Fruit fly (Drosophila melanogaster) whole organism, embryonic: ENCODE results near the gene a10.
A peak's percentile ranks its signal among the peaks of the same experiment; 100 is the strongest.

ENCODE experiments used
- ATbp ChIP-seq: fragments of 200-800 bp; sonication (Bioruptor generic); optimal IDR thresholded peaks from 2 replicates; lab custom pipeline; 2017; ENCODE audit warnings: missing biosample characterization, mild to moderate bottlenecking, missing genetic modification characterization, missing genetic modification reagents
- Aef1 ChIP-seq: fragments of 200-800 bp; sonication (Bioruptor generic); IDR thresholded peaks from 3 replicates; pipeline ENCODE4 v1.3.6; 2022; ENCODE audit warnings: missing biosample characterization, missing genetic modification characterization
- Atf6 ChIP-seq: fragments of 200-800 bp; sonication (Bioruptor generic); IDR thresholded peaks from 2 replicates; pipeline ENCODE4 v1.3.6; 2022; ENCODE audit warnings: missing biosample characterization, missing genetic modification characterization
- B-H1 ChIP-seq: fragments of 200-800 bp; sonication (Bioruptor generic); IDR thresholded peaks from 3 replicates; pipeline ENCODE4 v1.3.6; 2022; ENCODE audit warnings: missing biosample characterization, missing genetic modification characterization
- CG1024 ChIP-seq: fragments of 200-800 bp; sonication (Bioruptor generic); IDR thresholded peaks from 2 replicates; pipeline ENCODE4 v1.3.6; 2022; ENCODE audit warnings: missing biosample characterization, missing genetic modification characterization
- CG11085 ChIP-seq: fragments of 200-800 bp; sonication (Bioruptor generic); IDR thresholded peaks from 2 replicates; pipeline ENCODE4 v1.3.6; 2022; ENCODE audit warnings: missing biosample characterization, missing genetic modification characterization
- CG11696 ChIP-seq: fragments of 200-800 bp; sonication (Bioruptor generic); IDR thresholded peaks from 2 replicates; pipeline ENCODE4 v1.3.6; 2022; ENCODE audit warnings: missing biosample characterization, missing genetic modification characterization
- CG1233 ChIP-seq: fragments of 200-800 bp; sonication (Bioruptor generic); optimal IDR thresholded peaks from 4 replicates; lab custom pipeline; 2018; ENCODE audit warnings: missing biosample characterization, mild to moderate bottlenecking, missing genetic modification characterization
- CG12744 ChIP-seq: fragments of 200-800 bp; sonication (Bioruptor generic); optimal IDR thresholded peaks from 2 replicates; lab custom pipeline; 2016; ENCODE audit warnings: missing biosample characterization, missing genetic modification characterization
- CG13424 ChIP-seq: fragments of 200-800 bp; sonication (Bioruptor generic); optimal IDR thresholded peaks from 2 replicates; lab custom pipeline; 2019; ENCODE audit warnings: missing biosample characterization, mild to moderate bottlenecking, missing genetic modification characterization, moderate library complexity
- CG13775 ChIP-seq: fragments of 200-800 bp; sonication (Bioruptor generic); optimal IDR thresholded peaks from 3 replicates; lab custom pipeline; 2017; ENCODE audit warnings: missing biosample characterization, mild to moderate bottlenecking, missing genetic modification characterization
- CG15696 ChIP-seq: fragments of 200-800 bp; sonication (Bioruptor generic); optimal IDR thresholded peaks from 2 replicates; lab custom pipeline; 2019; ENCODE audit warnings: missing biosample characterization, mild to moderate bottlenecking, missing genetic modification characterization, moderate library complexity
- CG17186 ChIP-seq: fragments of 200-800 bp; sonication (Bioruptor generic); optimal IDR thresholded peaks from 3 replicates; lab custom pipeline; 2017; ENCODE audit warnings: missing biosample characterization, missing genetic modification reagents, missing genetic modification characterization
- CG17829 ChIP-seq: fragments of 200-800 bp; optimal IDR thresholded peaks from 2 replicates; lab custom pipeline; 2019; ENCODE audit warnings: missing biosample characterization, mild to moderate bottlenecking, missing genetic modification characterization, moderate library complexity
- CG18476 ChIP-seq: fragments of 200-800 bp; sonication (Bioruptor generic); optimal IDR thresholded peaks from 2 replicates; lab custom pipeline; 2016; ENCODE audit warnings: missing biosample characterization, mild to moderate bottlenecking, missing genetic modification characterization
- CG2202 ChIP-seq: fragments of 200-800 bp; sonication (Bioruptor generic); optimal IDR thresholded peaks from 2 replicates; lab custom pipeline; 2018; ENCODE audit warnings: missing biosample characterization, mild to moderate bottlenecking, missing genetic modification characterization
- CG2712 ChIP-seq: fragments of 200-800 bp; optimal IDR thresholded peaks from 3 replicates; lab custom pipeline; 2019; ENCODE audit warnings: missing biosample characterization, mild to moderate bottlenecking, missing genetic modification characterization, moderate library complexity
- CG3065 ChIP-seq: fragments of 200-800 bp; sonication (Bioruptor generic); optimal IDR thresholded peaks from 2 replicates; lab custom pipeline; 2016; ENCODE audit warnings: missing biosample characterization, missing genetic modification characterization
- CG33213 ChIP-seq: fragments of 200-800 bp; sonication (Bioruptor generic); optimal IDR thresholded peaks from 3 replicates; lab custom pipeline; 2016; ENCODE audit warnings: missing biosample characterization, missing genetic modification characterization
- CG42726 ChIP-seq: fragments of 200-800 bp; sonication (Bioruptor generic); IDR thresholded peaks from 2 replicates; pipeline ENCODE4 v1.3.6; 2022; ENCODE audit warnings: missing biosample characterization, missing genetic modification characterization; ENCODE audit not compliant: partially characterized antibody
- CG6791 ChIP-seq: fragments of 200-800 bp; sonication (Bioruptor generic); IDR thresholded peaks from 3 replicates; pipeline ENCODE4 v1.3.6; 2022; ENCODE audit warnings: missing biosample characterization, missing genetic modification characterization; ENCODE audit not compliant: partially characterized antibody
- CG7786 ChIP-seq: fragments of 200-800 bp; sonication (Bioruptor generic); optimal IDR thresholded peaks from 2 replicates; lab custom pipeline; 2016; ENCODE audit warnings: missing biosample characterization, missing genetic modification characterization
- CG8944 ChIP-seq: fragments of 200-800 bp; sonication (Bioruptor generic); optimal IDR thresholded peaks from 3 replicates; lab custom pipeline; 2016; ENCODE audit warnings: missing biosample characterization, missing genetic modification characterization
- CG9215 ChIP-seq: fragments of 200-800 bp; sonication (Bioruptor generic); IDR thresholded peaks from 2 replicates; pipeline ENCODE4 v1.3.6; 2022; ENCODE audit warnings: missing biosample characterization, missing genetic modification characterization
- CTCF ChIP-seq: fragments of 200-800 bp; sonication (Bioruptor generic); optimal IDR thresholded peaks from 2 replicates; lab custom pipeline; 2017; ENCODE audit warnings: missing biosample characterization, mild to moderate bottlenecking, missing genetic modification characterization, moderate library complexity
- CkIIα-i1 ChIP-seq: fragments of 200-800 bp; sonication (Bioruptor generic); IDR thresholded peaks from 2 replicates; pipeline ENCODE4 v1.3.6; 2022; ENCODE audit warnings: missing biosample characterization, missing genetic modification characterization
- Dp ChIP-seq: fragments of 200-800 bp; sonication (Bioruptor generic); optimal IDR thresholded peaks from 2 replicates; lab custom pipeline; 2018; ENCODE audit warnings: missing biosample characterization, mild to moderate bottlenecking, missing genetic modification characterization, moderate library complexity
- Elba2 ChIP-seq: fragments of 200-800 bp; sonication (Bioruptor generic); optimal IDR thresholded peaks from 3 replicates; lab custom pipeline; 2016; ENCODE audit warnings: missing biosample characterization, missing genetic modification characterization
- Fer2 ChIP-seq: fragments of 200-800 bp; sonication (Bioruptor generic); optimal IDR thresholded peaks from 2 replicates; lab custom pipeline; 2018; ENCODE audit warnings: missing biosample characterization, mild to moderate bottlenecking, missing genetic modification characterization, moderate library complexity
- Gsc ChIP-seq: fragments of 200-800 bp; sonication (Bioruptor generic); IDR thresholded peaks from 2 replicates; pipeline ENCODE4 v1.3.6; 2022; ENCODE audit warnings: missing biosample characterization, missing genetic modification characterization
- H2.0 ChIP-seq: fragments of 200-800 bp; sonication (Bioruptor generic); IDR thresholded peaks from 2 replicates; pipeline ENCODE4 v1.3.6; 2022; ENCODE audit warnings: missing biosample characterization, missing genetic modification characterization
- Oli ChIP-seq: fragments of 200-800 bp; sonication (Bioruptor generic); optimal IDR thresholded peaks from 2 replicates; lab custom pipeline; 2018; ENCODE audit warnings: missing biosample characterization, mild to moderate bottlenecking, missing genetic modification characterization, moderate library complexity
- Rx ChIP-seq: fragments of 200-800 bp; sonication (Bioruptor generic); IDR thresholded peaks from 2 replicates; pipeline ENCODE4 v1.3.6; 2022; ENCODE audit warnings: missing biosample characterization, missing genetic modification characterization
- Six4 ChIP-seq: fragments of 200-800 bp; sonication (Bioruptor generic); optimal IDR thresholded peaks from 2 replicates; lab custom pipeline; 2016; ENCODE audit warnings: missing biosample characterization, missing genetic modification characterization
- Sry-β ChIP-seq: fragments of 200-800 bp; sonication (Bioruptor generic); optimal IDR thresholded peaks from 2 replicates; lab custom pipeline; 2018; ENCODE audit warnings: missing biosample characterization, mild to moderate bottlenecking, missing genetic modification characterization, moderate library complexity
- Ssrp ChIP-seq: fragments of 200-800 bp; sonication (Bioruptor generic); optimal IDR thresholded peaks from 2 replicates; lab custom pipeline; 2018; ENCODE audit warnings: missing biosample characterization, mild to moderate bottlenecking, missing genetic modification characterization, moderate library complexity
- TFAM ChIP-seq: fragments of 200-800 bp; sonication (Bioruptor generic); optimal IDR thresholded peaks from 2 replicates; lab custom pipeline; 2017; ENCODE audit warnings: missing biosample characterization, missing genetic modification characterization, inconsistent platforms
- Xbp1 ChIP-seq: fragments of 200-800 bp; sonication (Bioruptor generic); optimal IDR thresholded peaks from 3 replicates; lab custom pipeline; 2016; ENCODE audit warnings: missing biosample characterization, mild to moderate bottlenecking, missing genetic modification characterization
- amos ChIP-seq: fragments of 200-800 bp; sonication (Bioruptor generic); IDR thresholded peaks from 2 replicates; pipeline ENCODE4 v1.3.6; 2022; ENCODE audit warnings: missing biosample characterization, missing genetic modification characterization; ENCODE audit not compliant: partially characterized antibody
- ara ChIP-seq: fragments of 200-800 bp; sonication (Bioruptor generic); IDR thresholded peaks from 2 replicates; pipeline ENCODE4 v1.3.6; 2022; ENCODE audit warnings: missing biosample characterization, missing genetic modification characterization
- ash1 ChIP-seq: fragments of 200-800 bp; sonication (Bioruptor generic); optimal IDR thresholded peaks from 2 replicates; lab custom pipeline; 2018; ENCODE audit warnings: missing biosample characterization, mild to moderate bottlenecking, missing genetic modification characterization
- bab2 ChIP-seq: fragments of 200-800 bp; sonication (Bioruptor generic); optimal IDR thresholded peaks from 2 replicates; lab custom pipeline; 2016; ENCODE audit warnings: missing biosample characterization, missing genetic modification characterization
- br ChIP-seq: fragments of >200 bp; optimal IDR thresholded peaks from 2 replicates; lab custom pipeline; 2017
- dmrt11E ChIP-seq: fragments of 200-800 bp; sonication (Bioruptor generic); optimal IDR thresholded peaks from 3 replicates; lab custom pipeline; 2018; ENCODE audit warnings: missing biosample characterization, mild to moderate bottlenecking, missing genetic modification characterization, moderate library complexity
- fd102C ChIP-seq: fragments of 200-800 bp; sonication (Bioruptor generic); optimal IDR thresholded peaks from 2 replicates; lab custom pipeline; 2018; ENCODE audit warnings: missing biosample characterization, mild to moderate bottlenecking, missing genetic modification characterization, moderate library complexity
- fu2 ChIP-seq: fragments of 200-800 bp; sonication (Bioruptor generic); optimal IDR thresholded peaks from 2 replicates; lab custom pipeline; 2016; ENCODE audit warnings: missing biosample characterization, missing genetic modification characterization
- lov ChIP-seq, 2 experiments: fragments of 200-800 bp in 1 of 2; fragments of >200 bp in 1 of 2; sonication (Bioruptor generic) in 1 of 2; IDR thresholded peaks in 1 of 2; optimal IDR thresholded peaks in 1 of 2; 2 replicates in 1 of 2; 3 replicates in 1 of 2; pipeline versions ENCODE4 v1.3.6 to Lab custom; 2017 to 2022; ENCODE audit warnings: missing biosample characterization in 1 of 2, missing genetic modification characterization in 1 of 2
- mirr ChIP-seq: fragments of 200-800 bp; sonication (Bioruptor generic); optimal IDR thresholded peaks from 3 replicates; lab custom pipeline; 2018; ENCODE audit warnings: missing biosample characterization, mild to moderate bottlenecking, missing genetic modification characterization
- odd ChIP-seq: fragments of 200-800 bp; sonication (Bioruptor generic); optimal IDR thresholded peaks from 2 replicates; lab custom pipeline; 2017; ENCODE audit warnings: missing biosample characterization, mild to moderate bottlenecking, missing genetic modification characterization
- scrt ChIP-seq: fragments of 200-800 bp; sonication (Bioruptor generic); optimal IDR thresholded peaks from 2 replicates; lab custom pipeline; 2018; ENCODE audit warnings: missing biosample characterization, mild to moderate bottlenecking, missing genetic modification characterization, moderate library complexity
- vfl ChIP-seq: fragments of 200-800 bp; sonication (Bioruptor generic); optimal IDR thresholded peaks from 2 replicates; lab custom pipeline; 2016; ENCODE audit warnings: missing biosample characterization, missing genetic modification characterization
- wdn ChIP-seq: fragments of 200-800 bp; sonication (Bioruptor generic); IDR thresholded peaks from 2 replicates; pipeline ENCODE4 v1.3.6; 2022; ENCODE audit warnings: missing biosample characterization, missing genetic modification characterization
- yki ChIP-seq: fragments of >200 bp; optimal IDR thresholded peaks from 3 replicates; lab custom pipeline; 2018

The a10 gene

dm6 chr3L:16989169-16989568 lies 34.4 kb downstream of the a10 start (continued):
- TF ChIP-seq Xbp1 (GFP tag; lab: Kevin White, UChicago), result no peak
- no peak for TF ChIP-seq lov (optimal IDR thresholded peaks at IDR 0.05; lab: Kevin White, UChicago)
- TF ChIP-seq lov (GFP tag; IDR thresholded peaks at IDR 0.05; lab: Robert Waterston, UW), result no peak
- no peak for TF ChIP-seq ash1 (GFP tag; lab: Kevin White, UChicago)
- TF ChIP-seq odd (GFP tag; lab: Kevin White, UChicago), result peak; percentile 45
- no peak for TF ChIP-seq Fer2 (tag; lab: Kevin White, UChicago)
- TF ChIP-seq ATbp (GFP tag; lab: Kevin White, UChicago), result no peak
- no peak for TF ChIP-seq H2.0 (GFP tag; lab: Robert Waterston, UW)
- TF ChIP-seq TFAM (GFP tag; lab: Kevin White, UChicago), result no peak
- no peak for TF ChIP-seq Sry-β (GFP tag; lab: Kevin White, UChicago)
- TF ChIP-seq br (lab: Kevin White, UChicago), result no peak
- no peak for TF ChIP-seq CG12744 (GFP tag; lab: Kevin White, UChicago)
- peak; percentile 54 for TF ChIP-seq Oli
- TF ChIP-seq CG17186, result no peak
- TF ChIP-seq CG1233 (GFP tag; lab: Kevin White, UChicago), result no peak
- no peak for TF ChIP-seq CG42726 (GFP tag; lab: Robert Waterston, UW)
- TF ChIP-seq CG13775, result peak; percentile 10
- TF ChIP-seq CG17829 (tag; lab: Kevin White, UChicago), result peak; percentile 31
- no peak for TF ChIP-seq amos (GFP tag; lab: Robert Waterston, UW)
- no peak for TF ChIP-seq B-H1
- TF ChIP-seq CG2712 (tag; lab: Kevin White, UChicago), result peak; percentile 66
- no peak for TF ChIP-seq fu2 (GFP tag; lab: Kevin White, UChicago)
- no peak for TF ChIP-seq fd102C
- TF ChIP-seq Ssrp (tag; lab: Kevin White, UChicago), result peak; percentile 43
- TF ChIP-seq scrt (GFP tag; lab: Kevin White, UChicago), result no peak
- TF ChIP-seq CG9215, result no peak; the same call in 1 of the 2 replicates
- no peak for TF ChIP-seq CG33213 (GFP tag; lab: Kevin White, UChicago)
- TF ChIP-seq CG7786 (GFP tag; lab: Kevin White, UChicago), result no peak
- peak; percentile 20 for TF ChIP-seq dmrt11E (tag; lab: Kevin White, UChicago)
- no peak for TF ChIP-seq Gsc (GFP tag; lab: Robert Waterston, UW)
- no peak for TF ChIP-seq CTCF
- no peak for TF ChIP-seq vfl (GFP tag; lab: Kevin White, UChicago)
- TF ChIP-seq wdn (GFP tag; lab: Robert Waterston, UW), result no peak
- peak; percentile 62 for TF ChIP-seq CG13424 (tag; lab: Kevin White, UChicago)
- TF ChIP-seq CG6791 (GFP tag; lab: Robert Waterston, UW), result no peak
- TF ChIP-seq Aef1 (GFP tag; lab: Robert Waterston, UW), result no peak
- TF ChIP-seq CG11085 (GFP tag; lab: Robert Waterston, UW), result no peak
- TF ChIP-seq CG3065, result no peak
- TF ChIP-seq CG1024 (GFP tag; lab: Robert Waterston, UW), result no peak
- TF ChIP-seq Atf6 (GFP tag; lab: Robert Waterston, UW), result peak; percentile 33; the same call in 1 of the 2 replicates
- no peak for TF ChIP-seq CkIIα-i1 (GFP tag; lab: Robert Waterston, UW)
- no peak for TF ChIP-seq ara (GFP tag; lab: Robert Waterston, UW)
- no peak for TF ChIP-seq bab2
- TF ChIP-seq yki, result no peak
- no peak for TF ChIP-seq Dp (GFP tag; lab: Kevin White, UChicago)
- no peak for TF ChIP-seq CG15696 (tag; lab: Kevin White, UChicago)
- TF ChIP-seq CG11696 (GFP tag; lab: Robert Waterston, UW), result peak; percentile 78
- TF ChIP-seq Elba2 (GFP tag; lab: Kevin White, UChicago), result no peak
- no peak for TF ChIP-seq CG2202 (tag; lab: Kevin White, UChicago)
- TF ChIP-seq Six4 (GFP tag; lab: Kevin White, UChicago), result no peak
- TF ChIP-seq CG8944 (GFP tag; lab: Kevin White, UChicago), result no peak
- no peak for TF ChIP-seq mirr
- no peak for TF ChIP-seq CG18476
- no peak for TF ChIP-seq Rx (GFP tag; lab: Robert Waterston, UW)
